Worm (Caenorhabditis elegans): ENCODE results near the gene inx-10.

Gene inx-10

DNA sequence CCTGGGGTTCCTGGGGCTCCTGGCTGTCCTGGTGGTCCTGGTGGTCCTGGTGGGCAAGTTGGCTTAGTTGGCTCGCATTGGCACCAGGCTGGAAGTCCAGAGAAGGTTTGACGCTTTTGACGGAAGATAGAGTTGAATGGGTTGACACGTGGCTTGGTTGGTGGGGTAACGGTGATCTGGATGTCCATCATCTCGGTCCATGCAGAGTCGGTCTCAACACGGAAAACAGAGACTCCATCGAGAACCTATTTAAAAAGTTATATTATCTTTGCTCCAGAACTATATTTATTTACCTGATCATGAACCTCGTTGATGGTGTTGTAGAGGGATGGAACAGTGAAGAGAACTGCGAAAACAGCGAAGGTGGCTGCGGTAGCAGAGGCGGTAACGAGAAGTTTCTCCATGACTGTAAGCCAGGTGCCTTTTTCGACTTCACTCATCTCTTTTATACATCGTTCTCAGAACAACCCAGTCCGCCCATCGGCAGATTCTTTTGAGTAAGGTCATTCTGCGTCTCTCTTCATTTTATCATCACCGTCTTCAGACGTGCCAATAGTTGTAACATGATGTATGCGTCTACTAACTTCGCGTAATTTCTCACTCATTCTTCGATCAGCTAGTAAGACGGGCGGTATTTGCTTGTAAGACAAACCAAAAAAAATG is 46.9 kb downstream of the inx-10 start, which contains the start of gene col-144:
Gene col-144, minus strand, starts transcription at position 419 of the 663 bp plus-strand sequence.
- TF ChIP-seq flt-1 (GFP tag; IDR thresholded peaks at IDR 0.05) (no peak), T22C8.4 (GFP tag; IDR thresholded peaks at IDR 0.05) (no peak), cog-1 (tag; optimal IDR thresholded peaks at IDR 0.05) (no peak), klf-2 (GFP tag; conservative IDR thresholded peaks at IDR 0.05) (no peak), med-1 (GFP tag; optimal IDR thresholded peaks at IDR 0.05; ENCODE audit: insufficient read depth) (no peak), tab-1 (GFP tag; IDR thresholded peaks at IDR 0.05) (no peak), ztf-23 (GFP tag; IDR thresholded peaks at IDR 0.05) (no peak), ztf-29 (GFP tag; IDR thresholded peaks at IDR 0.05) (no peak), ref-1 (GFP tag; conservative IDR thresholded peaks at IDR 0.05) (no peak)

ce11 chrV:9157597-9157996 is 49.7 kb downstream of the inx-10 start:
- TF ChIP-seq ztf-23 (GFP tag; IDR thresholded peaks at IDR 0.05) (no peak), klf-2 (GFP tag; conservative IDR thresholded peaks at IDR 0.05) (no peak), flt-1 (GFP tag; IDR thresholded peaks at IDR 0.05) (no peak), ztf-29 (GFP tag; IDR thresholded peaks at IDR 0.05) (no peak), cog-1 (tag; optimal IDR thresholded peaks at IDR 0.05) (no peak), med-1 (GFP tag; optimal IDR thresholded peaks at IDR 0.05; ENCODE audit: insufficient read depth) (no peak), ref-1 (GFP tag; conservative IDR thresholded peaks at IDR 0.05) (no peak), T22C8.4 (GFP tag; IDR thresholded peaks at IDR 0.05) (no peak), tab-1 (GFP tag; IDR thresholded peaks at IDR 0.05) (no peak)

ce11 chrV:9156679-9157078 is 50.6 kb downstream of the inx-10 start, which contains the start of gene B0222.15:
TSS of gene B0222.15 (minus strand) at chrV:9156779.
- no peak for TF ChIP-seq ztf-29 (GFP tag; IDR thresholded peaks at IDR 0.05)
- no peak for TF ChIP-seq cog-1 (tag; optimal IDR thresholded peaks at IDR 0.05)

- TF ChIP-seq med-1 (GFP tag; optimal IDR thresholded peaks at IDR 0.05; ENCODE audit: insufficient read depth) (no peak), ztf-23 (GFP tag; IDR thresholded peaks at IDR 0.05) (no peak), ztf-29 (GFP tag; IDR thresholded peaks at IDR 0.05) (no peak), klf-2 (GFP tag; conservative IDR thresholded peaks at IDR 0.05) (no peak), ref-1 (GFP tag; conservative IDR thresholded peaks at IDR 0.05) (no peak), flt-1 (GFP tag; IDR thresholded peaks at IDR 0.05) (no peak), cog-1 (tag; optimal IDR thresholded peaks at IDR 0.05) (no peak), tab-1 (GFP tag; IDR thresholded peaks at IDR 0.05) (no peak), T22C8.4 (GFP tag; IDR thresholded peaks at IDR 0.05) (no peak)
Measured at ce11 chrV:9155616-9156015, 51.7 kb downstream of the inx-10 start.

DNA sequence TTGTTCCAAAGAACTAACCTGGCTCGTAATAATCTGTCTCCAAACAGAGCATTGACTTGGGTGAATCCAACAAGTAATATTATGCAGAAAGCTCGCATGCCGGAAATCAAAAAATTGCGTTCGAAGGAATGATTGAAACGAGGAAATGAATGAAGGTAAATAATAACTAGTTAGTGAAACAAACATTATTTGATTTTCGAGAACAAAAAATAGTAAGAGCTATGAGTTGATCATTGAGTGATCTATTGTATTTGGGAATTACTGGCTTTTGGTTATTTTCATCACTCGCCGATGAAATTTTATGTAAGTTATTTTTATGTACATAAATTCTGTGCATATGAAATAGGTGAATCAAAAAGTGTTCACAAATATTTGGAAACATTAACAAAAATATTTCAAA is 52.5 kb downstream of the inx-10 start, which contains the start of gene B0222.5:
Gene B0222.5, minus strand, starts transcription at position 101 of the 400 bp plus-strand sequence.
- TF ChIP-seq T22C8.4 (GFP tag; IDR thresholded peaks at IDR 0.05) (no peak), med-1 (GFP tag; optimal IDR thresholded peaks at IDR 0.05; ENCODE audit: insufficient read depth) (no peak)
